Worm (Caenorhabditis elegans): ENCODE measurements around the gene ins-4.

ins-4 gene

DNA sequence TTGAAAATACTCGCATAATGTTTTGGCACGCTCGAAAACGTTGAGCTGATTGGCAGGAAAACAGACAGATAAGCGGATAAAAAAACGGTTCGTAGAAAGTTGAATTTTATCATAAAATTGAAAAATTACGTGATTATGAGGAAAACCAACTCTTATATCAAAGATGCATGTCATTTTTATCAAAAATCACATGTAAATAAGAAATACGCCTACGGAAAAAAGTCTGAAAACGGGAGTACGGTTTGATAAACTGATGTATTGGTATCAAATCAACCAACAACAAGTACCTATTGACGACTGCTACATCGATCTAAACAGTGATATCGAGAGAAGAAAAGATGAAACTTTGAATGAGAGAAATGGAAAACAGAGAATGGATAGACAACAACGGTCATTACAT is 29.5 kb downstream of the ins-4 start:
- TF ChIP-seq pros-1 (tag; optimal IDR thresholded peaks at IDR 0.05) (no peak), pha-2 (tag; optimal IDR thresholded peaks at IDR 0.05) (no peak), ceh-22 (tag; optimal IDR thresholded peaks at IDR 0.05) (no peak), hlh-15 (tag; optimal IDR thresholded peaks at IDR 0.05) (no peak), hlh-8 (tag; optimal IDR thresholded peaks at IDR 0.05) (no peak), sox-4 (tag; optimal IDR thresholded peaks at IDR 0.05) (no peak), C08G9.2 (tag; optimal IDR thresholded peaks at IDR 0.05) (no peak), dmd-4 (tag; optimal IDR thresholded peaks at IDR 0.05; ENCODE audit: borderline replicate concordance) (no peak), K02D7.2 (tag; optimal IDR thresholded peaks at IDR 0.05) (no peak), sox-2 (GFP tag; IDR thresholded peaks at IDR 0.05) (no peak), fax-1 (tag; optimal IDR thresholded peaks at IDR 0.05) (no peak)

DNA sequence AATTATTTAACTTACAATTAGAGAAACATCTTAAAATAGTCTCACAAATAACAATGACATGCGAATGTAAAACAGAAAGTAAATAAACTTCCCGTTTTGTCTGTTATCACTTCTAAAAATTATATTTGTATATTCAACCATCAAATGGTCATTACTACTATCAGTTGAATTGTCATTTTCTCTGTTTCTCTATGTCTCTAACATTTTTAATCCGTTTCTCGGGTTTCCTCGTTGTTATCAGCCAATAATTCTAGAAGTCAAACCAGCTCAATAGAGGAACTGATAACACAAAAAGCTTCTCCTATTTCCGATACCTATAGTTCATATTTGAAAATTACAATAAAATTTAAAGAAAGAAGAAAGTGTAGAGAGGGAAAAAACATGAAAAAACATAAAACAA is 30.5 kb downstream of the ins-4 start:
- TF ChIP-seq pqm-1 (tag; optimal IDR thresholded peaks at IDR 0.05) = peak; percentile 81
- TF ChIP-seq elt-2 (tag; optimal IDR thresholded peaks at IDR 0.05) = peak; percentile 94
- no peak for TF ChIP-seq elt-4 (tag; optimal IDR thresholded peaks at IDR 0.05)

DNA sequence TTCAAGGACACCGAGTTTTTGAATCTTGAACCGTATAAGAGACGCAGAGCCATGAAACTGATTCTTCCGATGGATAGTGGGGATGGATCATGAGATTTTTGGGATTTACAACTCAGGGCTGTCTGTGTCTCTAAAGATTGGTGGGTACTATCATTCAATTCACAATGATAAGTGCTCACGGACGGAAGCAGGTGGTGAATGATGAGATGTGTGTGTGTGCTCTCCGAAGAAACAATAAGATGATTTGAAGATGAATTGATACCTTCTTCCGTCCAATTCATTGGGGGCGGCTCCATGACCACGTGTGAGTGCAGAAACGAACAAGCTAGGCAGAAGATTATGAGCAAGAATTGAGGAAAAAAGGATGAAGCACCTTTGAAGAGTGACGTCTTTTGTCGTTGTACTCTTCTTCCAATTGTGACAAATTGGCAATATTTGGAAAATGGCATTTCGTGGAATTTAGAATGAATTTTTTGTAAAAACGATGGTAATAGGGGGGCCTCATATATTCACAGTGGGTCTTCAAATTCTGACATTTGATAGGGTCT is 32.5 kb downstream of the ins-4 start:
- no peak for TF ChIP-seq ama-1 (optimal IDR thresholded peaks at IDR 0.05)
- TF ChIP-seq ceh-30 (tag; optimal IDR thresholded peaks at IDR 0.05) = no peak
- no peak for TF ChIP-seq lin-11 (tag; optimal IDR thresholded peaks at IDR 0.05)
- TF ChIP-seq unc-55 (GFP tag; optimal IDR thresholded peaks at IDR 0.05) = peak; percentile 66
- peak; percentile 55 for TF ChIP-seq rnt-1 (tag; optimal IDR thresholded peaks at IDR 0.05)
- no peak for TF ChIP-seq tbx-7 (tag; optimal IDR thresholded peaks at IDR 0.05)
- peak; percentile 59 for TF ChIP-seq ceh-18 (tag; optimal IDR thresholded peaks at IDR 0.05)
- TF ChIP-seq ceh-45 (GFP tag; IDR thresholded peaks at IDR 0.05) = no peak
- TF ChIP-seq ceh-31 (tag; optimal IDR thresholded peaks at IDR 0.05) = no peak
- no peak for TF ChIP-seq fkh-6 (tag; optimal IDR thresholded peaks at IDR 0.05)

DNA sequence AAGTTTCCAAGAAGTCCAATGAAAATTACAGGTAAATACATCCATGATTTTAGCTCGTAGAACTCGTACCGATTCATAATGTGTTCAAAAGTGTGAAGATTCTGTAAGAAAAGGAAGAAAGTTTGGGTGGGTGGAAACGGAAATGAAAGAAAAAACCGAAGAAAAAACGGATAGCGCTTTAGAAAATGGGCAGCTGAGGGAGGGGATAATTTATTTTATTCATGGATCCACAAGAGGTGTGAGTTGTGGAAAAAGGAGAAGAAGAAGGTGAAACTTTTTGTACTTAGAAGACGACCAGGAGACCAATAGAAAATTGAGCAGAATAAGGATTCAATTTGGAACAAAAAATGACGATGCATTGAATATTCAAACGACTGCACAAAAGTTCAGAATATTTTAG is 34.9 kb downstream of the ins-4 start, which contains the start of gene frpr-16:
frpr-16 (minus strand) TSS at position 101 of the 400 bp plus-strand sequence.
- no peak for TF ChIP-seq ceh-6 (GFP tag; optimal IDR thresholded peaks at IDR 0.05)
- TF ChIP-seq unc-42 (tag; optimal IDR thresholded peaks at IDR 0.05) = no peak
- no peak for TF ChIP-seq C08G9.2 (tag; optimal IDR thresholded peaks at IDR 0.05)

DNA sequence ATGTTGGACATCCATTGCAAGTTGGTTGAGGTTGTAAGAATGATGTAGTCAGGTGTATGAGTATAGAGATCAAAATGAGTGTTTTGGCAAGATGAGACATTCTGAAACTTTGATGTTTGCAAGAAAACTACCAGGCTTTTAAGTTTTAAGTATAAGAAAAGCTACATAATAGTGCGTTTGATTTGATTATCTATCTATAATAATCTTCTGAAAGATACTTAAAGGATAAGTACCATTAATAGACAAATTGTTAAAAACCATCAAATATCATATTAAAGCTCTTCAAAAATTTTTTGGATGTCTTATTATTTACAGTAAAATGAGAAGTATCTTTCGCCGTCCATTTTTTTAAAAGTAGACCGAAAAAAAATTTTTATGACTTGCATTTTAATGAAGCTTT is 47.0 kb downstream of the ins-4 start, which contains the start of gene R12C12.10:
R12C12.10 (minus strand) TSS at position 101 of the 400 bp plus-strand sequence.
- TF ChIP-seq pros-1 (tag; optimal IDR thresholded peaks at IDR 0.05) = no peak
- no peak for TF ChIP-seq ceh-2 (tag; optimal IDR thresholded peaks at IDR 0.05)
- no peak for TF ChIP-seq pat-9 (tag; optimal IDR thresholded peaks at IDR 0.05)
- no peak for TF ChIP-seq ets-4 (tag; optimal IDR thresholded peaks at IDR 0.05)
- no peak for TF ChIP-seq ceh-22 (tag; optimal IDR thresholded peaks at IDR 0.05)
- no peak for TF ChIP-seq zip-5 (tag; optimal IDR thresholded peaks at IDR 0.05)
- no peak for TF ChIP-seq gmeb-2 (tag; optimal IDR thresholded peaks at IDR 0.05)
- no peak for TF ChIP-seq nhr-232 (tag; optimal IDR thresholded peaks at IDR 0.05)
- TF ChIP-seq tbx-2 (tag; optimal IDR thresholded peaks at IDR 0.05) = no peak
- no peak for TF ChIP-seq sox-2 (GFP tag; IDR thresholded peaks at IDR 0.05)
- no peak for TF ChIP-seq T23F11.4 (GFP tag; optimal IDR thresholded peaks at IDR 0.05)
- no peak for TF ChIP-seq unc-42 (tag; optimal IDR thresholded peaks at IDR 0.05)
- TF ChIP-seq madf-2 (tag; optimal IDR thresholded peaks at IDR 0.05) = no peak

Data from whole organism, late embryonic.